Worm (Caenorhabditis elegans): ENCODE data around the gene Y69A2AR.1.

Y69A2AR.1 gene

ce11 chrIV:2640950-2641349 lies 25.9 kb upstream of the Y69A2AR.1 start, which contains the start of the genes mdf-2 and nduv-3 (continued):
- no peak for TF ChIP-seq lin-26 (GFP tag; IDR thresholded peaks at IDR 0.05)
- no peak for TF ChIP-seq mes-4 (tag; optimal IDR thresholded peaks at IDR 0.05)
- TF ChIP-seq F57A8.1 (GFP tag; optimal IDR thresholded peaks at IDR 0.05), result no peak
- no peak for TF ChIP-seq unc-62 (GFP tag; optimal IDR thresholded peaks at IDR 0.05)
- no peak for TF ChIP-seq F37B4.10 (GFP tag; IDR thresholded peaks at IDR 0.05)
- no peak for TF ChIP-seq ccch-3 (GFP tag; optimal IDR thresholded peaks at IDR 0.05)
- TF ChIP-seq egl-18 (GFP tag; IDR thresholded peaks at IDR 0.05), result no peak
- TF ChIP-seq ztf-26 (tag; optimal IDR thresholded peaks at IDR 0.05), result peak; percentile 26
- peak; percentile 84 for TF ChIP-seq lin-54 (GFP tag; optimal IDR thresholded peaks at IDR 0.05)
- no peak for TF ChIP-seq ceh-40 (GFP tag; IDR thresholded peaks at IDR 0.05)
- TF ChIP-seq repo-1 (tag; optimal IDR thresholded peaks at IDR 0.05), result no peak
- no peak for TF ChIP-seq F22D6.2 (tag; optimal IDR thresholded peaks at IDR 0.05)
- TF ChIP-seq lin-40 (tag; optimal IDR thresholded peaks at IDR 0.05), result peak; percentile 80
- TF ChIP-seq him-1 (tag; optimal IDR thresholded peaks at IDR 0.05), result no peak
- TF ChIP-seq mxl-1 (tag; optimal IDR thresholded peaks at IDR 0.05), result no peak
- TF ChIP-seq zim-3 (tag; optimal IDR thresholded peaks at IDR 0.05), result no peak
- TF ChIP-seq ztf-3 (GFP tag; optimal IDR thresholded peaks at IDR 0.05), result no peak
- no peak for TF ChIP-seq cebp-1 (GFP tag; IDR thresholded peaks at IDR 0.05)
- TF ChIP-seq cebp-1 (tag; optimal IDR thresholded peaks at IDR 0.05), result peak; percentile 64
- no peak for TF ChIP-seq hrde-1 (tag; optimal IDR thresholded peaks at IDR 0.05; ENCODE audit: borderline replicate concordance)
- TF ChIP-seq F10E7.11 (tag; optimal IDR thresholded peaks at IDR 0.05), result no peak
- TF ChIP-seq sea-2 (GFP tag; IDR thresholded peaks at IDR 0.05), result no peak
- TF ChIP-seq lsl-1 (GFP tag; optimal IDR thresholded peaks at IDR 0.05), result peak; percentile 58
- no peak for TF ChIP-seq nhr-179 (tag; optimal IDR thresholded peaks at IDR 0.05)
- peak; percentile 81 for TF ChIP-seq attf-3 (GFP tag; conservative IDR thresholded peaks at IDR 0.05)
- TF ChIP-seq ztf-25 (GFP tag; IDR thresholded peaks at IDR 0.05), result no peak
- no peak for TF ChIP-seq sptf-2 (GFP tag; optimal IDR thresholded peaks at IDR 0.05)
- TF ChIP-seq mel-28 (tag; optimal IDR thresholded peaks at IDR 0.05; ENCODE audit: borderline replicate concordance), result no peak
- no peak for TF ChIP-seq nhr-120 (GFP tag; IDR thresholded peaks at IDR 0.05)
- TF ChIP-seq athp-1 (tag; optimal IDR thresholded peaks at IDR 0.05), result peak; percentile 51
- no peak for TF ChIP-seq ztf-28 (GFP tag; IDR thresholded peaks at IDR 0.05)
- no peak for TF ChIP-seq T26A5.8 (tag; optimal IDR thresholded peaks at IDR 0.05)
- peak; percentile 72; the same call in 1 of the 2 replicates for TF ChIP-seq madf-3 (GFP tag; IDR thresholded peaks at IDR 0.05)
- no peak for TF ChIP-seq hlh-26 (GFP tag; conservative IDR thresholded peaks at IDR 0.05)
- TF ChIP-seq snpc-3.4 (tag; optimal IDR thresholded peaks at IDR 0.05), result peak; percentile 74
- no peak for TF ChIP-seq ets-4 (GFP tag; optimal IDR thresholded peaks at IDR 0.05)
- TF ChIP-seq ceh-27 (GFP tag; optimal IDR thresholded peaks at IDR 0.05), result no peak
- TF ChIP-seq B0336.3 (GFP tag; IDR thresholded peaks at IDR 0.05), result peak; percentile 66
- peak; percentile 54; the same call in 1 of the 2 replicates for TF ChIP-seq rcor-1 (GFP tag; IDR thresholded peaks at IDR 0.05)
- TF ChIP-seq ekl-4 (GFP tag; IDR thresholded peaks at IDR 0.05), result peak; percentile 52; the same call in 1 of the 2 replicates
- TF ChIP-seq lsy-27 (tag; optimal IDR thresholded peaks at IDR 0.05; ENCODE audit: borderline replicate concordance, insufficient read depth), result no peak
- no peak for TF ChIP-seq aptf-2 (GFP tag; conservative IDR thresholded peaks at IDR 0.05)
- no peak for TF ChIP-seq die-1 (tag; optimal IDR thresholded peaks at IDR 0.05)
- TF ChIP-seq Y95B8A.8 (GFP tag; IDR thresholded peaks at IDR 0.05), result no peak
- TF ChIP-seq let-526 (GFP tag; IDR thresholded peaks at IDR 0.05), result no peak
- peak; percentile 22 for TF ChIP-seq B0261.1 (tag; optimal IDR thresholded peaks at IDR 0.05)
- TF ChIP-seq F52B5.7 (tag; optimal IDR thresholded peaks at IDR 0.05), result no peak
- TF ChIP-seq K11D2.4 (GFP tag; IDR thresholded peaks at IDR 0.05), result no peak
- no peak for TF ChIP-seq ceh-100 (GFP tag; IDR thresholded peaks at IDR 0.05)
- no peak for TF ChIP-seq hlh-12 (tag; optimal IDR thresholded peaks at IDR 0.05)

Data from whole organism, young adult.